Fruit fly (Drosophila melanogaster): ENCODE data around the gene CG14683.

The CG14683 gene

dm6 chr3R:10680825-10681681 is 15.4 kb upstream of the CG14683 start, which contains the start of gene Phyhd1 (continued):
- TF ChIP-seq Opbp (GFP tag; IDR thresholded peaks at IDR 0.05; ENCODE audit: partially characterized antibody) (no peak), Hmx (GFP tag; optimal IDR thresholded peaks at IDR 0.05) (peak; percentile 80), BtbVII (GFP tag; optimal IDR thresholded peaks at IDR 0.05) (peak; percentile 94), dan (GFP tag; IDR thresholded peaks at IDR 0.05) (peak; percentile 61), nerfin-2 (GFP tag; IDR thresholded peaks at IDR 0.05; ENCODE audit: partially characterized antibody) (no peak), gsb (GFP tag; IDR thresholded peaks at IDR 0.05) (peak; percentile 88), luna (GFP tag; optimal IDR thresholded peaks at IDR 0.05) (peak; percentile 66), exex (tag; optimal IDR thresholded peaks at IDR 0.05) (peak; percentile 80), CG3726 (GFP tag; IDR thresholded peaks at IDR 0.05) (peak; percentile 89), Trl (optimal IDR thresholded peaks at IDR 0.05) (no peak), Trl (GFP tag; optimal IDR thresholded peaks at IDR 0.05) (peak; percentile 93), CG13123 (GFP tag; optimal IDR thresholded peaks at IDR 0.05) (peak; percentile 85), sisA (GFP tag; IDR thresholded peaks at IDR 0.05) (peak; percentile 93), Fer3 (tag; optimal IDR thresholded peaks at IDR 0.05) (peak; percentile 93), CG17802 (tag; optimal IDR thresholded peaks at IDR 0.05) (peak; percentile 85), ssp (GFP tag; IDR thresholded peaks at IDR 0.05) (peak; percentile 82), Fer1 (GFP tag; optimal IDR thresholded peaks at IDR 0.05) (peak; percentile 95), sob (GFP tag; IDR thresholded peaks at IDR 0.05) (peak; percentile 94), CG11504 (tag; optimal IDR thresholded peaks at IDR 0.05) (peak; percentile 96), pita (GFP tag; optimal IDR thresholded peaks at IDR 0.05) (no peak), ems (GFP tag; optimal IDR thresholded peaks at IDR 0.05) (peak; percentile 95), CG17328 (GFP tag; IDR thresholded peaks at IDR 0.05) (peak; percentile 93), D19A (tag; optimal IDR thresholded peaks at IDR 0.05) (peak; percentile 100), Aef1 (GFP tag; IDR thresholded peaks at IDR 0.05) (peak; percentile 95), CG11560 (tag; IDR thresholded peaks at IDR 0.05) (peak; percentile 82), CG3407 (GFP tag; optimal IDR thresholded peaks at IDR 0.05) (peak; percentile 93), Abd-B (GFP tag; optimal IDR thresholded peaks at IDR 0.05) (peak; percentile 88), CG10366 (GFP tag; IDR thresholded peaks at IDR 0.05) (peak; percentile 93), org-1 (GFP tag; optimal IDR thresholded peaks at IDR 0.05) (peak; percentile 96), CG6254 (GFP tag; optimal IDR thresholded peaks at IDR 0.05) (peak; percentile 88), CG7271 (tag; optimal IDR thresholded peaks at IDR 0.05) (peak; percentile 65), CG12942 (GFP tag; optimal IDR thresholded peaks at IDR 0.05) (peak; percentile 89), twi (tag; optimal IDR thresholded peaks at IDR 0.05) (peak; percentile 98), CG17829 (tag; optimal IDR thresholded peaks at IDR 0.05) (peak; percentile 91), zen2 (GFP tag; IDR thresholded peaks at IDR 0.05; ENCODE audit: partially characterized antibody) (no peak), CG32767 (GFP tag; IDR thresholded peaks at IDR 0.05) (peak; percentile 90), CG7357 (GFP tag; IDR thresholded peaks at IDR 0.05) (peak; percentile 87), E2f2 (GFP tag; IDR thresholded peaks at IDR 0.05) (peak; percentile 76), CG7745 (tag; optimal IDR thresholded peaks at IDR 0.05) (peak; percentile 34), bigmax (GFP tag; optimal IDR thresholded peaks at IDR 0.05) (peak; percentile 2), CG3995 (GFP tag; optimal IDR thresholded peaks at IDR 0.05) (peak; percentile 67), CG7987 (GFP tag; optimal IDR thresholded peaks at IDR 0.05) (peak; percentile 91), grn (GFP tag; optimal IDR thresholded peaks at IDR 0.05) (peak; percentile 79), B-H1 (GFP tag; IDR thresholded peaks at IDR 0.05) (peak; percentile 88), tx (GFP tag; optimal IDR thresholded peaks at IDR 0.05) (peak; percentile 93), MESR4 (GFP tag; optimal IDR thresholded peaks at IDR 0.05) (peak; percentile 48), sd (tag; optimal IDR thresholded peaks at IDR 0.05) (peak; percentile 87), Tbp (GFP tag; optimal IDR thresholded peaks at IDR 0.05) (no peak), ab (GFP tag; optimal IDR thresholded peaks at IDR 0.05) (peak; percentile 84), Atf3 (GFP tag; optimal IDR thresholded peaks at IDR 0.05) (peak; percentile 91)

All from whole organism, embryonic.